Worm (Caenorhabditis elegans) whole organism, L2 larva: Measurements from ENCODE around the gene nsph-4.1.

Source experiments
- ceh-16 ChIP-seq: fragments of 150-350 bp; optimal IDR thresholded peaks from 2 replicates; lab custom pipeline; 2014; ENCODE audit warnings: missing biosample characterization, missing genetic modification characterization
- elt-3 ChIP-seq: sonication (generic microtip); optimal IDR thresholded peaks from 2 replicates; lab custom pipeline; 2017; ENCODE audit warnings: missing biosample characterization, missing genetic modification characterization
- ztf-4 ChIP-seq: fragments of 150-350 bp; optimal IDR thresholded peaks from 2 replicates; lab custom pipeline; 2014; ENCODE audit warnings: missing biosample characterization, missing genetic modification characterization

DNA sequence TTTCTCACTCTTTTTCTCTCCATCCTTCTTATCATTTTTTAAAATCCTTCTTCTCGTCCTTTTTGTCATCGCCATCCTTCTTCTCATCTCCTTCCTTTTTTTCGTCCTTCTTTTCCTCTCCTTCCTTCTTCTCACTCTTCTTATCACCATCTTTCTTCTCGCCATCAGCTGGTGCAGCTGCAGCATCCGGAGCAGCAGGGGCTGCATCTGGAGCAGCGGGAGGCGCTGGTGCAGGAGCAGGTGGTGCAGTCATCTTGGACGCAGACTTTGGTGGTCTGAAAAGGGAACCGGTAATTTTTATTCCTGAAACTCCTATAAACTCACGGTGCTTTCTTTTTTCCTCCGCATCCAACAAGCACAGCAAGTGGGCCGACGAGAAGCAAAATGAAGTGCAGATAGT, 4.9 kb upstream of the nsph-4.1 start:
- TF ChIP-seq elt-3 (no peak), ztf-4 (tag; lab: Kevin White, UChicago) (no peak), ceh-16 (no peak)
